Worm (Caenorhabditis elegans) whole organism, mixed stage, embryonic: Measurements from ENCODE around the gene F35D2.6.
A peak's percentile ranks its signal among the peaks of the same experiment; 100 is the strongest.

ENCODE experiments used
- bed-3 ChIP-seq: fragments of 200-800 bp; sonication (Bioruptor generic); optimal IDR thresholded peaks from 3 replicates; lab custom pipeline; 2018; ENCODE audit warnings: mild to moderate bottlenecking, missing genetic modification characterization, moderate library complexity, missing compliant biosample characterization
- ceh-39 ChIP-seq: fragments of 150-350 bp; optimal IDR thresholded peaks from 2 replicates; lab custom pipeline; 2014; ENCODE audit warnings: missing biosample characterization, missing genetic modification characterization
- ceh-43 ChIP-seq: fragments of 200-800 bp; sonication (Bioruptor generic); optimal IDR thresholded peaks from 2 replicates; lab custom pipeline; 2018; ENCODE audit warnings: mild to moderate bottlenecking, missing genetic modification characterization, moderate library complexity, missing compliant biosample characterization
- ceh-83 ChIP-seq: fragments of 200-800 bp; sonication (Bioruptor generic); optimal IDR thresholded peaks from 2 replicates; lab custom pipeline; 2018; ENCODE audit warnings: mild to moderate bottlenecking, missing genetic modification characterization, missing compliant biosample characterization
- ces-1 ChIP-seq: fragments of 150-350 bp; optimal IDR thresholded peaks from 2 replicates; lab custom pipeline; 2014; ENCODE audit warnings: missing biosample characterization, missing genetic modification reagents, missing genetic modification characterization
- drap-1 ChIP-seq: fragments of 200-800 bp; sonication (Bioruptor generic); optimal IDR thresholded peaks from 3 replicates; lab custom pipeline; 2018; ENCODE audit warnings: mild to moderate bottlenecking, missing genetic modification characterization, missing compliant biosample characterization
- elt-1 ChIP-seq: sonication (generic microtip); optimal IDR thresholded peaks from 2 replicates; lab custom pipeline; 2017; ENCODE audit warnings: missing genetic modification characterization, mild to moderate bottlenecking, missing compliant biosample characterization, antibody characterized with exemption, moderate library complexity, borderline replicate concordance; ENCODE audit not compliant: insufficient read depth
- elt-3 ChIP-seq: fragments of 150-350 bp; optimal IDR thresholded peaks from 2 replicates; lab custom pipeline; 2014; ENCODE audit warnings: missing biosample characterization, missing genetic modification characterization
- ham-2 ChIP-seq: fragments of 200-800 bp; sonication (Bioruptor generic); optimal IDR thresholded peaks from 2 replicates; lab custom pipeline; 2018; ENCODE audit warnings: mild to moderate bottlenecking, missing genetic modification characterization, missing compliant biosample characterization
- hlh-1 ChIP-seq: fragments of 150-350 bp; optimal IDR thresholded peaks from 2 replicates; lab custom pipeline; 2014; ENCODE audit warnings: missing biosample characterization, missing genetic modification reagents, missing genetic modification characterization
- lin-13 ChIP-seq: fragments of 150-350 bp; optimal IDR thresholded peaks from 2 replicates; lab custom pipeline; 2014; ENCODE audit warnings: missing biosample characterization, missing genetic modification characterization
- lin-32 ChIP-seq: fragments of 200-800 bp; sonication (Bioruptor generic); optimal IDR thresholded peaks from 2 replicates; lab custom pipeline; 2018; ENCODE audit warnings: mild to moderate bottlenecking, missing genetic modification characterization, missing compliant biosample characterization
- lsy-2 ChIP-seq: fragments of 150-350 bp; optimal IDR thresholded peaks from 2 replicates; lab custom pipeline; 2014; ENCODE audit warnings: missing biosample characterization, missing genetic modification characterization
- mab-5 ChIP-seq: fragments of 150-350 bp; optimal IDR thresholded peaks from 2 replicates; lab custom pipeline; 2014; ENCODE audit warnings: missing biosample characterization, missing genetic modification characterization
- mep-1 ChIP-seq: fragments of 150-350 bp; optimal IDR thresholded peaks from 2 replicates; lab custom pipeline; 2017; ENCODE audit warnings: missing biosample characterization, missing genetic modification reagents, missing genetic modification characterization, inconsistent platforms
- mls-2 ChIP-seq: sonication (generic microtip); optimal IDR thresholded peaks from 2 replicates; lab custom pipeline; 2016; ENCODE audit warnings: mild to moderate bottlenecking, missing genetic modification characterization, moderate library complexity, missing compliant biosample characterization
- nhr-237 ChIP-seq: fragments of 150-350 bp; optimal IDR thresholded peaks from 2 replicates; lab custom pipeline; 2014; ENCODE audit warnings: missing biosample characterization, missing genetic modification characterization
- nhr-76 ChIP-seq: sonication (generic microtip); optimal IDR thresholded peaks from 2 replicates; lab custom pipeline; 2017; ENCODE audit warnings: missing biosample characterization, missing genetic modification characterization
- pha-4 ChIP-seq: fragments of 150-350 bp; optimal IDR thresholded peaks from 2 replicates; lab custom pipeline; 2018; ENCODE audit warnings: missing biosample characterization, missing genetic modification reagents, missing genetic modification characterization
- sem-2 ChIP-seq: fragments of 200-800 bp; sonication (Bioruptor generic); optimal IDR thresholded peaks from 2 replicates; lab custom pipeline; 2018; ENCODE audit warnings: mild to moderate bottlenecking, missing genetic modification characterization, missing compliant biosample characterization
- snpc-4 ChIP-seq: fragments of 150-350 bp; optimal IDR thresholded peaks from 2 replicates; lab custom pipeline; 2014; ENCODE audit warnings: missing biosample characterization, missing genetic modification characterization
- unc-120 ChIP-seq: sonication (generic microtip); optimal IDR thresholded peaks from 2 replicates; lab custom pipeline; 2017; ENCODE audit warnings: missing genetic modification characterization, missing compliant biosample characterization; ENCODE audit not compliant: poor library complexity, severe bottlenecking
- unc-62 ChIP-seq: fragments of 150-350 bp; optimal IDR thresholded peaks from 2 replicates; lab custom pipeline; 2014; ENCODE audit warnings: missing biosample characterization, missing genetic modification reagents, missing genetic modification characterization
- zip-8 ChIP-seq: fragments of 150-350 bp; optimal IDR thresholded peaks from 2 replicates; lab custom pipeline; 2014; ENCODE audit warnings: missing biosample characterization, missing genetic modification characterization

Gene F35D2.6

ce11 chrII:7577412-7577811, at the start of gene F35D2.6:
TSS of gene F35D2.6 (plus strand) at chrII:7577712.
- TF ChIP-seq ceh-39 (tag; lab: Kevin White, UChicago) (no peak), nhr-76 (tag; lab: Kevin White, UChicago) (no peak), ceh-43 (no peak), drap-1 (GFP tag; lab: Kevin White, UChicago) (no peak), ham-2 (GFP tag; lab: Kevin White, UChicago) (no peak), sem-2 (GFP tag; lab: Kevin White, UChicago) (no peak), ceh-83 (no peak), mls-2 (tag; lab: Kevin White, UChicago) (no peak), snpc-4 (tag; lab: Kevin White, UChicago) (no peak), lin-32 (no peak), ces-1 (GFP tag; lab: Kevin White, UChicago) (no peak), pha-4 (tag; lab: Kevin White, UChicago) (no peak), hlh-1 (tag; lab: Kevin White, UChicago) (no peak), unc-120 (tag; lab: Kevin White, UChicago) (no peak), zip-8 (tag; lab: Kevin White, UChicago) (no peak)

ce11 chrII:7528210-7528609, 49.3 kb upstream of the F35D2.6 start:
- TF ChIP-seq elt-1, result no peak

ce11 chrII:7529078-7529683, 48.3 kb upstream of the F35D2.6 start, which contains the start of gene ZK1290.5:
TSS of gene ZK1290.5 (plus strand) at chrII:7529643.
- TF ChIP-seq unc-120 (tag; lab: Kevin White, UChicago), result peak; percentile 70
- no peak for TF ChIP-seq nhr-76 (tag; lab: Kevin White, UChicago)
- peak; percentile 62 for TF ChIP-seq hlh-1 (tag; lab: Kevin White, UChicago)
- peak; percentile 46 for TF ChIP-seq nhr-237 (tag; lab: Kevin White, UChicago)
- peak; percentile 76 for TF ChIP-seq unc-62 (GFP tag; lab: Kevin White, UChicago)

- TF ChIP-seq hlh-1 (tag; lab: Kevin White, UChicago) (no peak), ham-2 (GFP tag; lab: Kevin White, UChicago) (peak; percentile 13)
- TF ChIP-seq, all 35 proteins: peak for 1
Measured at ce11 chrII:7530944-7531343, 46.6 kb upstream of the F35D2.6 start, which contains the start of gene wrt-1. TSS of gene wrt-1 (plus strand) at chrII:7530996.

- TF ChIP-seq lin-13 (tag; lab: Kevin White, UChicago), result no peak
- TF ChIP-seq bed-3 (GFP tag; lab: Kevin White, UChicago), result no peak
- no peak for TF ChIP-seq lsy-2
- TF ChIP-seq drap-1 (GFP tag; lab: Kevin White, UChicago), result no peak
- no peak for TF ChIP-seq mep-1 (tag; lab: Kevin White, UChicago)
- no peak for TF ChIP-seq hlh-1 (tag; lab: Kevin White, UChicago)
- no peak for TF ChIP-seq zip-8 (tag; lab: Kevin White, UChicago)
Measured at ce11 chrII:7531478-7531877, 46.0 kb upstream of the F35D2.6 start.

- TF ChIP-seq elt-3, result no peak
- peak; percentile 82 for TF ChIP-seq elt-1
- TF ChIP-seq pha-4 (tag; lab: Kevin White, UChicago), result no peak
Measured at ce11 chrII:7534369-7534768, 43.1 kb upstream of the F35D2.6 start, which contains the start of gene wrt-10. TSS of gene wrt-10 (minus strand) at chrII:7534563.

- TF ChIP-seq nhr-237 (tag; lab: Kevin White, UChicago) (no peak), mab-5 (tag; lab: Kevin White, UChicago) (no peak), unc-62 (GFP tag; lab: Kevin White, UChicago) (no peak), mls-2 (tag; lab: Kevin White, UChicago) (no peak)
Measured at ce11 chrII:7534934-7535333, 42.6 kb upstream of the F35D2.6 start, which contains the start of gene ZK1290.13. TSS of gene ZK1290.13 (plus strand) at chrII:7535006.
